Worm (Caenorhabditis elegans) whole organism, mixed stage, embryonic: ENCODE measurements around the gene ceh-51.

Experiments
- nhr-12 ChIP-seq: fragments of 150-350 bp; optimal IDR thresholded peaks from 2 replicates; lab custom pipeline; 2014; ENCODE audit warnings: missing biosample characterization, missing genetic modification characterization
- nhr-237 ChIP-seq: fragments of 150-350 bp; optimal IDR thresholded peaks from 2 replicates; lab custom pipeline; 2014; ENCODE audit warnings: missing biosample characterization, missing genetic modification characterization

ce11 chrV:18868517-18868916 lies 5.4 kb upstream of the ceh-51 start:
- TF ChIP-seq nhr-237 (tag; lab: Kevin White, UChicago) (no peak), nhr-12 (tag; lab: Kevin White, UChicago) (no peak)
